In genomic region chrX:4010835-4011234, dm6 we compare ENCODE assay signal across 4 fruit fly cellular contexts.
A peak's percentile ranks its signal among the peaks of the same experiment; 100 is the strongest.
TF ChIP-seq lines count a peak whose summit lies in the region.

No protein-coding gene starts in this region.

- no peak for TF ChIP-seq CTCF in whole organism, embryonic (GFP tag; optimal IDR thresholded peaks at IDR 0.05; lab: Kevin White, UChicago)

TF ChIP-seq in whole organism, embryonic, 481 proteins besides CTCF, POLR2A, EP300 and RAD21 (continues in another document):
- TF ChIP-seq CG5180 (GFP tag; optimal IDR thresholded peaks at IDR 0.05; lab: Kevin White, UChicago) (no peak), CG15696 (tag; optimal IDR thresholded peaks at IDR 0.05; lab: Kevin White, UChicago) (peak; percentile 15), Ets65A (GFP tag; lab: Kevin White, UChicago) (peak; percentile 90), amos (GFP tag; IDR thresholded peaks at IDR 0.05; lab: Robert Waterston, UW; ENCODE audit: partially characterized antibody) (no peak), sqz (GFP tag; optimal IDR thresholded peaks at IDR 0.05; lab: Kevin White, UChicago) (no peak), corto (GFP tag; optimal IDR thresholded peaks at IDR 0.05; lab: Kevin White, UChicago) (no peak), yki (optimal IDR thresholded peaks at IDR 0.05; lab: Kevin White, UChicago) (no peak), CG10979 (tag; optimal IDR thresholded peaks at IDR 0.05; lab: Kevin White, UChicago) (peak; percentile 59), sc (optimal IDR thresholded peaks at IDR 0.05; lab: Kevin White, UChicago) (no peak), sc (GFP tag; optimal IDR thresholded peaks at IDR 0.05; lab: Kevin White, UChicago) (peak; percentile 23), CG15479 (GFP tag; optimal IDR thresholded peaks at IDR 0.05; lab: Kevin White, UChicago) (no peak), Hr39 (optimal IDR thresholded peaks at IDR 0.05; lab: Kevin White, UChicago) (no peak), Ada2b (GFP tag; IDR thresholded peaks at IDR 0.05; lab: Robert Waterston, UW) (peak; percentile 52; the same call in 1 of the 2 replicates), CG4854 (GFP tag; optimal IDR thresholded peaks at IDR 0.05; lab: Kevin White, UChicago) (no peak), p53 (GFP tag; optimal IDR thresholded peaks at IDR 0.05; lab: Kevin White, UChicago) (no peak), shn (GFP tag; optimal IDR thresholded peaks at IDR 0.05; lab: Kevin White, UChicago) (peak; percentile 14), CG32772 (GFP tag; IDR thresholded peaks at IDR 0.05; lab: Robert Waterston, UW) (peak; percentile 67; the same call in 1 of the 2 replicates), zen (tag; optimal IDR thresholded peaks at IDR 0.05; lab: Kevin White, UChicago) (no peak), dpn (GFP tag; optimal IDR thresholded peaks at IDR 0.05; lab: Kevin White, UChicago) (peak; percentile 45 to 54), sim (GFP tag; IDR thresholded peaks at IDR 0.05; lab: Robert Waterston, UW) (no peak), B-H1 (GFP tag; IDR thresholded peaks at IDR 0.05; lab: Robert Waterston, UW) (no peak; the same call in 2 of the 3 replicates), CG7928 (GFP tag; optimal IDR thresholded peaks at IDR 0.05; lab: Kevin White, UChicago) (no peak), CG16815 (GFP tag; optimal IDR thresholded peaks at IDR 0.05; lab: Kevin White, UChicago) (peak; percentile 32)

TF ChIP-seq in whole organism, prepupa, 60 proteins besides CTCF, POLR2A, EP300 and RAD21 (continues in another document):
- no peak for TF ChIP-seq Lpt (GFP tag; optimal IDR thresholded peaks at IDR 0.05; lab: Kevin White, UChicago)
- TF ChIP-seq Sox102F (GFP tag; optimal IDR thresholded peaks at IDR 0.05; lab: Kevin White, UChicago): peak; percentile 64
- no peak for TF ChIP-seq CG11294 (GFP tag; IDR thresholded peaks at IDR 0.05; lab: Robert Waterston, UW)
- peak; percentile 26 for TF ChIP-seq Sox14 (GFP tag; optimal IDR thresholded peaks at IDR 0.05; lab: Kevin White, UChicago)
- peak; percentile 2 for TF ChIP-seq CG6808 (GFP tag; optimal IDR thresholded peaks at IDR 0.05; lab: Kevin White, UChicago)
- TF ChIP-seq cyc (GFP tag; optimal IDR thresholded peaks at IDR 0.05; lab: Kevin White, UChicago): peak; percentile 67
- peak; percentile 7 for TF ChIP-seq Eip75B (GFP tag; optimal IDR thresholded peaks at IDR 0.05; lab: Kevin White, UChicago)
- TF ChIP-seq CG10631 (GFP tag; optimal IDR thresholded peaks at IDR 0.05; lab: Kevin White, UChicago): peak; percentile 31
- 0 out of 3 replicates have a peak, but pooled peaks have one; percentile 44 for TF ChIP-seq CG6163 (GFP tag; IDR thresholded peaks at IDR 0.05; lab: Robert Waterston, UW)
- TF ChIP-seq fd59A (GFP tag; optimal IDR thresholded peaks at IDR 0.05; lab: Kevin White, UChicago): peak; percentile 0
- TF ChIP-seq CG3919 (GFP tag; optimal IDR thresholded peaks at IDR 0.05; lab: Kevin White, UChicago): peak; percentile 44
- TF ChIP-seq Smox (GFP tag; optimal IDR thresholded peaks at IDR 0.05; lab: Kevin White, UChicago): peak; percentile 50
- peak; percentile 62 for TF ChIP-seq Eip78C (GFP tag; lab: Kevin White, UChicago)
- no peak for TF ChIP-seq CG8319 (GFP tag; optimal IDR thresholded peaks at IDR 0.05; lab: Kevin White, UChicago)
- TF ChIP-seq CG16779 (tag; optimal IDR thresholded peaks at IDR 0.05; lab: Kevin White, UChicago): no peak
- no peak for TF ChIP-seq Eip93F (GFP tag; optimal IDR thresholded peaks at IDR 0.05; lab: Kevin White, UChicago)
- TF ChIP-seq CG6276 (GFP tag; optimal IDR thresholded peaks at IDR 0.05; lab: Kevin White, UChicago): no peak
- peak; percentile 74 for TF ChIP-seq esn (GFP tag; optimal IDR thresholded peaks at IDR 0.05; lab: Kevin White, UChicago)
- no peak for TF ChIP-seq CG8119 (GFP tag; IDR thresholded peaks at IDR 0.05; lab: Robert Waterston, UW)
- TF ChIP-seq CG1621 (tag; optimal IDR thresholded peaks at IDR 0.05; lab: Kevin White, UChicago): no peak
- TF ChIP-seq Hr38 (GFP tag; optimal IDR thresholded peaks at IDR 0.05; lab: Kevin White, UChicago): no peak
- no peak for TF ChIP-seq dac (GFP tag; optimal IDR thresholded peaks at IDR 0.05; lab: Kevin White, UChicago)
- TF ChIP-seq Sox15 (GFP tag; optimal IDR thresholded peaks at IDR 0.05; lab: Kevin White, UChicago): no peak
- TF ChIP-seq CG4318 (GFP tag; optimal IDR thresholded peaks at IDR 0.05; lab: Kevin White, UChicago): no peak

TF ChIP-seq in whole organism, pupa, 21 proteins besides CTCF, POLR2A, EP300 and RAD21:
- no peak for TF ChIP-seq EcR (GFP tag; optimal IDR thresholded peaks at IDR 0.05; lab: Kevin White, UChicago)
- TF ChIP-seq CG8159 (tag; optimal IDR thresholded peaks at IDR 0.05; lab: Kevin White, UChicago): peak; percentile 47
- TF ChIP-seq CG15710 (tag; optimal IDR thresholded peaks at IDR 0.05; lab: Kevin White, UChicago): peak; percentile 47
- peak; percentile 9 for TF ChIP-seq Snoo (tag; optimal IDR thresholded peaks at IDR 0.05; lab: Kevin White, UChicago)
- TF ChIP-seq CG13204 (GFP tag; optimal IDR thresholded peaks at IDR 0.05; lab: Kevin White, UChicago): no peak
- TF ChIP-seq D1 (tag; optimal IDR thresholded peaks at IDR 0.05; lab: Kevin White, UChicago): no peak
- TF ChIP-seq CG10348 (GFP tag; IDR thresholded peaks at IDR 0.05; lab: Robert Waterston, UW): no peak
- peak; percentile 42 for TF ChIP-seq CG17806 (tag; optimal IDR thresholded peaks at IDR 0.05; lab: Kevin White, UChicago)
- peak; percentile 1 for TF ChIP-seq Pif1A (GFP tag; optimal IDR thresholded peaks at IDR 0.05; lab: Kevin White, UChicago)
- no peak for TF ChIP-seq Pif1B (GFP tag; optimal IDR thresholded peaks at IDR 0.05; lab: Kevin White, UChicago)
- TF ChIP-seq CG9948 (tag; optimal IDR thresholded peaks at IDR 0.05; lab: Kevin White, UChicago): peak; percentile 34
- peak; percentile 18 for TF ChIP-seq CG14655 (GFP tag; optimal IDR thresholded peaks at IDR 0.05; lab: Kevin White, UChicago)
- peak; percentile 15 for TF ChIP-seq CG34367 (tag; optimal IDR thresholded peaks at IDR 0.05; lab: Kevin White, UChicago)

TF ChIP-seq in whole organism, wandering third instar larva, 38 proteins besides CTCF, POLR2A, EP300 and RAD21:
- TF ChIP-seq Sp1 (GFP tag; optimal IDR thresholded peaks at IDR 0.05; lab: Kevin White, UChicago): peak; percentile 36
- peak; percentile 54 for TF ChIP-seq Hnf4 (GFP tag; optimal IDR thresholded peaks at IDR 0.05; lab: Kevin White, UChicago)
- no peak for TF ChIP-seq dl (GFP tag; optimal IDR thresholded peaks at IDR 0.05; lab: Kevin White, UChicago; ENCODE audit: insufficient read depth in 1 of 2, partially characterized antibody in 2 of 2)
- TF ChIP-seq psq (GFP tag; optimal IDR thresholded peaks at IDR 0.05; lab: Kevin White, UChicago): peak; percentile 37
- no peak for TF ChIP-seq Vsx2 (GFP tag; optimal IDR thresholded peaks at IDR 0.05; lab: Kevin White, UChicago; ENCODE audit: partially characterized antibody)
- peak; percentile 42 for TF ChIP-seq rgr (GFP tag; optimal IDR thresholded peaks at IDR 0.05; lab: Kevin White, UChicago)
- peak; percentile 67 for TF ChIP-seq h (GFP tag; optimal IDR thresholded peaks at IDR 0.05; lab: Kevin White, UChicago)
- no peak for TF ChIP-seq pan (optimal IDR thresholded peaks at IDR 0.05; lab: Kevin White, UChicago)
- no peak for TF ChIP-seq Rel (GFP tag; optimal IDR thresholded peaks at IDR 0.05; lab: Kevin White, UChicago)
- no peak for TF ChIP-seq Rel (tag; optimal IDR thresholded peaks at IDR 0.05; lab: Kevin White, UChicago)
- TF ChIP-seq CG32264 (GFP tag; optimal IDR thresholded peaks at IDR 0.05; lab: Kevin White, UChicago): no peak
- TF ChIP-seq dmrt93B (GFP tag; optimal IDR thresholded peaks at IDR 0.05; lab: Kevin White, UChicago): peak; percentile 38
- peak; percentile 66 for TF ChIP-seq HLH106 (tag; optimal IDR thresholded peaks at IDR 0.05; lab: Kevin White, UChicago)
- TF ChIP-seq br (GFP tag; optimal IDR thresholded peaks at IDR 0.05; lab: Kevin White, UChicago): peak; percentile 55
- TF ChIP-seq OdsH (GFP tag; optimal IDR thresholded peaks at IDR 0.05; lab: Kevin White, UChicago): peak; percentile 36
- peak; percentile 25 for TF ChIP-seq fru (GFP tag; optimal IDR thresholded peaks at IDR 0.05; lab: Kevin White, UChicago)
- TF ChIP-seq ey (GFP tag; optimal IDR thresholded peaks at IDR 0.05; lab: Kevin White, UChicago): peak; percentile 33
- TF ChIP-seq foxo (GFP tag; optimal IDR thresholded peaks at IDR 0.05; lab: Kevin White, UChicago): peak in 1 of 2 experiments; percentile 54
- peak; percentile 7 for TF ChIP-seq CG9705 (GFP tag; optimal IDR thresholded peaks at IDR 0.05; lab: Kevin White, UChicago)

Comparison
In these comparisons a context has a peak if more than half of its experiments do, and no peak if none do; other contexts are left out.
1. Of the 7 proteins assayed by ChIP-seq in both whole organism, embryonic and whole organism, prepupa: peak only in whole organism, embryonic: Gug; only in whole organism, prepupa: Hr39; in both: Blimp-1 and Sox102F; in neither: 3.